Worm (Caenorhabditis elegans) whole organism, young adult: ENCODE results near the gene F58D12.1.

Source experiments
- C06A6.2 ChIP-seq: fragments of 200-800 bp; sonication (Bioruptor generic); conservative IDR thresholded peaks from 2 replicates; pipeline ENCODE4 v1.3.6; 2022; ENCODE audit warnings: missing genetic modification characterization, missing compliant biosample characterization
- F23B12.7 ChIP-seq: sonication (generic microtip); optimal IDR thresholded peaks from 2 replicates; lab custom pipeline; 2017; ENCODE audit warnings: missing genetic modification characterization, mild to moderate bottlenecking, missing compliant biosample characterization, antibody characterized with exemption, moderate library complexity; ENCODE audit not compliant: insufficient read depth
- Y53G8AR.9 ChIP-seq: fragments of 200-800 bp; sonication (Bioruptor generic); conservative IDR thresholded peaks from 2 replicates; pipeline ENCODE4 v1.3.6; 2022; ENCODE audit warnings: missing genetic modification reagents, missing genetic modification characterization, missing compliant biosample characterization
- bed-1 ChIP-seq: fragments of 200-800 bp; sonication (Bioruptor generic); IDR thresholded peaks from 2 replicates; pipeline ENCODE4 v1.3.6; 2022; ENCODE audit warnings: missing genetic modification reagents, missing genetic modification characterization, missing compliant biosample characterization
- cebp-1 ChIP-seq, 2 experiments: fragments of 200-800 bp in 1 of 2; sonication (Bioruptor generic) in 1 of 2; sonication (generic microtip) in 1 of 2; IDR thresholded peaks in 1 of 2; optimal IDR thresholded peaks in 1 of 2; 2 replicates each; pipeline versions ENCODE4 v1.3.6 to Lab custom; 2017 to 2022; ENCODE audit warnings: missing compliant biosample characterization in 2 of 2, missing genetic modification characterization in 2 of 2, mild to moderate bottlenecking in 1 of 2, missing genetic modification reagents in 1 of 2, moderate library complexity in 1 of 2
- ceh-100 ChIP-seq: fragments of 200-800 bp; sonication (Bioruptor generic); IDR thresholded peaks from 2 replicates; pipeline ENCODE4 v1.3.6; 2022; ENCODE audit warnings: missing genetic modification reagents, missing genetic modification characterization, missing compliant biosample characterization
- ceh-79 ChIP-seq: sonication (generic microtip); optimal IDR thresholded peaks from 2 replicates; lab custom pipeline; 2017; ENCODE audit warnings: mild to moderate bottlenecking, missing genetic modification characterization, missing compliant biosample characterization
- dox-1 ChIP-seq: fragments of 200-800 bp; sonication (Bioruptor generic); IDR thresholded peaks from 2 replicates; pipeline ENCODE4 v1.3.6; 2022; ENCODE audit warnings: missing genetic modification reagents, missing genetic modification characterization, missing compliant biosample characterization
- dpl-1 ChIP-seq: fragments of 150-350 bp; optimal IDR thresholded peaks from 2 replicates; lab custom pipeline; 2014; ENCODE audit warnings: missing biosample characterization, missing genetic modification reagents, missing genetic modification characterization
- efl-1 ChIP-seq: fragments of 150-350 bp; optimal IDR thresholded peaks from 2 replicates; lab custom pipeline; 2014; ENCODE audit warnings: missing biosample characterization, missing genetic modification reagents, missing genetic modification characterization
- let-607 ChIP-seq, 2 experiments: fragments of 200-800 bp in 1 of 2; sonication (Bioruptor generic) in 1 of 2; sonication (generic microtip) in 1 of 2; optimal IDR thresholded peaks; 2 replicates each; lab custom pipeline; 2016 to 2018; ENCODE audit warnings: mild to moderate bottlenecking in 2 of 2, missing compliant biosample characterization in 2 of 2, missing genetic modification characterization in 2 of 2, moderate library complexity in 2 of 2, missing genotype in 1 of 2
- madf-3 ChIP-seq: fragments of 200-800 bp; sonication (Bioruptor generic); IDR thresholded peaks from 2 replicates; pipeline ENCODE4 v1.3.6; 2022; ENCODE audit warnings: missing genetic modification reagents, missing genetic modification characterization, missing compliant biosample characterization
- pha-4 ChIP-seq: fragments of 150-350 bp; sonication (generic microtip); optimal IDR thresholded peaks from 2 replicates; lab custom pipeline; 2014; ENCODE audit warnings: missing biosample characterization, missing genetic modification reagents, missing genetic modification characterization
- snpc-4 ChIP-seq, 5 experiments: fragments of 150-350 bp in 1 of 5; sonication (generic microtip) in 4 of 5; optimal IDR thresholded peaks; 2 replicates each; lab custom pipeline; 2014 to 2018; ENCODE audit warnings: missing genetic modification characterization in 5 of 5, missing biosample characterization in 3 of 5, antibody characterized with exemption in 2 of 5, mild to moderate bottlenecking in 2 of 5, missing compliant biosample characterization in 2 of 5, missing genotype in 2 of 5, moderate library complexity in 2 of 5, missing genetic modification reagents in 1 of 5

DNA sequence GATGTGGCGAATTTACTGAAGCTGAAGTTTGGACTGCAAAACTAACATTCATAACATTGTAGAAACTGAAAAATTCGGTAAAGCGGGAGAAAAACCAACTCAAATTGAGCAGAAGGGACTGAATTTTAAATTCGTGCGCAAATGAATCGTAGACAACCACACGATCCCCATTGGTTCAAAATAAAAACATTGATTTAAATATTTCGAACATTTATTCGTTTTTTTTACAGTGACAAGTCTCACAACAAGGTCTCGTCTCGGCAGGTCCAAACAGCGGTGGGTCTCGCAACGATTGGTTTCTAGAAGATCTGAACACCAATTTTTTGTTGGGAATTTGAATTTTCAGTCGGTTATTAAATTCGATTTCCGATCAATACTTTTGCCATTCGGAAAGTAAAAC lies 36.2 kb downstream of the F58D12.1 start, which contains the start of gene D1086.18:
- TF ChIP-seq snpc-4 (GFP tag; optimal IDR thresholded peaks at IDR 0.05; lab: Kevin White, UChicago): no peak
- no peak for TF ChIP-seq snpc-4 (tag; optimal IDR thresholded peaks at IDR 0.05; lab: Kevin White, UChicago)
- TF ChIP-seq Y53G8AR.9 (GFP tag; lab: Robert Waterston, UW): no peak
- no peak for TF ChIP-seq bed-1 (GFP tag; lab: Robert Waterston, UW)
- TF ChIP-seq F23B12.7: no peak
- no peak for TF ChIP-seq ceh-100 (GFP tag; lab: Robert Waterston, UW)
- TF ChIP-seq C06A6.2: no peak
- TF ChIP-seq ceh-79: no peak
- TF ChIP-seq pha-4 (tag; lab: Kevin White, UChicago): no peak
- no peak for TF ChIP-seq madf-3 (GFP tag; lab: Robert Waterston, UW)
- TF ChIP-seq let-607 (tag; optimal IDR thresholded peaks at IDR 0.05; lab: Kevin White, UChicago): no peak
- no peak for TF ChIP-seq dpl-1 (GFP tag; lab: Kevin White, UChicago)
- no peak for TF ChIP-seq cebp-1 (GFP tag; IDR thresholded peaks at IDR 0.05; lab: Robert Waterston, UW)
- no peak for TF ChIP-seq cebp-1 (tag; optimal IDR thresholded peaks at IDR 0.05; lab: Kevin White, UChicago)
- TF ChIP-seq efl-1 (GFP tag; lab: Kevin White, UChicago): no peak
- TF ChIP-seq dox-1: no peak
